Worm (Caenorhabditis elegans) whole organism, early embryonic: ENCODE measurements around the gene mks-5.

Source experiments
- B0310.2 ChIP-seq: sonication (generic microtip); optimal IDR thresholded peaks from 2 replicates; lab custom pipeline; 2016; ENCODE audit warnings: mild to moderate bottlenecking, missing genetic modification characterization, missing compliant biosample characterization
- F13C5.2 ChIP-seq: sonication (generic microtip); optimal IDR thresholded peaks from 2 replicates; lab custom pipeline; 2017; ENCODE audit warnings: mild to moderate bottlenecking, missing genetic modification characterization, inconsistent platforms, missing compliant biosample characterization
- aly-1 ChIP-seq: sonication (generic microtip); optimal IDR thresholded peaks from 2 replicates; lab custom pipeline; 2016; ENCODE audit warnings: missing genetic modification characterization, missing compliant biosample characterization
- ama-1 ChIP-seq: fragments of 150-350 bp; optimal IDR thresholded peaks from 2 replicates; lab custom pipeline; 2014
- ceh-13 ChIP-seq: fragments of 200-800 bp; sonication (Bioruptor generic); optimal IDR thresholded peaks from 2 replicates; lab custom pipeline; 2018; ENCODE audit warnings: mild to moderate bottlenecking, missing genetic modification characterization, missing compliant biosample characterization
- ceh-36 ChIP-seq: sonication (generic microtip); optimal IDR thresholded peaks from 2 replicates; lab custom pipeline; 2016; ENCODE audit warnings: missing genetic modification characterization, inconsistent platforms, missing compliant biosample characterization
- ets-7 ChIP-seq: sonication (generic microtip); optimal IDR thresholded peaks from 2 replicates; lab custom pipeline; 2016; ENCODE audit warnings: missing genotype, missing genetic modification characterization, missing compliant biosample characterization
- flt-1 ChIP-seq: fragments of 200-800 bp; sonication (Bioruptor generic); IDR thresholded peaks from 2 replicates; pipeline ENCODE4 v1.3.6; 2022; ENCODE audit warnings: missing genetic modification characterization, missing compliant biosample characterization
- hmbx-1 ChIP-seq: sonication (generic microtip); optimal IDR thresholded peaks from 2 replicates; lab custom pipeline; 2016; ENCODE audit warnings: mild to moderate bottlenecking, missing genetic modification characterization, missing compliant biosample characterization
- hmg-4 ChIP-seq: fragments of 200-800 bp; sonication (Bioruptor generic); optimal IDR thresholded peaks from 2 replicates; lab custom pipeline; 2018; ENCODE audit warnings: mild to moderate bottlenecking, missing genetic modification characterization, missing compliant biosample characterization
- hnd-1 ChIP-seq: sonication (generic microtip); optimal IDR thresholded peaks from 2 replicates; lab custom pipeline; 2016; ENCODE audit warnings: missing genetic modification characterization, missing compliant biosample characterization
- pes-1 ChIP-seq: fragments of 200-800 bp; sonication (Bioruptor generic); IDR thresholded peaks from 2 replicates; pipeline ENCODE4 v1.3.6; 2022; ENCODE audit warnings: missing genetic modification reagents, missing genetic modification characterization, missing compliant biosample characterization
- scrt-1 ChIP-seq: fragments of 200-800 bp; sonication (Bioruptor generic); IDR thresholded peaks from 2 replicates; pipeline ENCODE4 v1.3.6; 2022; ENCODE audit warnings: missing genetic modification characterization, missing compliant biosample characterization
- sea-1 ChIP-seq: fragments of 200-800 bp; sonication (Bioruptor generic); conservative IDR thresholded peaks from 2 replicates; pipeline ENCODE4 v1.3.6; 2022; ENCODE audit warnings: missing genetic modification characterization, missing compliant biosample characterization
- tbx-11 ChIP-seq: fragments of 200-800 bp; sonication (Bioruptor generic); IDR thresholded peaks from 2 replicates; pipeline ENCODE4 v1.3.6; 2022; ENCODE audit warnings: missing genetic modification characterization, missing compliant biosample characterization
- tbx-37 ChIP-seq: fragments of 200-800 bp; sonication (Bioruptor generic); conservative IDR thresholded peaks from 2 replicates; pipeline ENCODE4 v1.3.6; 2022; ENCODE audit warnings: missing genetic modification reagents, missing genetic modification characterization, missing compliant biosample characterization
- tra-4 ChIP-seq: sonication (generic microtip); optimal IDR thresholded peaks from 2 replicates; lab custom pipeline; 2017; ENCODE audit warnings: missing genetic modification characterization, missing compliant biosample characterization

The mks-5 gene

DNA sequence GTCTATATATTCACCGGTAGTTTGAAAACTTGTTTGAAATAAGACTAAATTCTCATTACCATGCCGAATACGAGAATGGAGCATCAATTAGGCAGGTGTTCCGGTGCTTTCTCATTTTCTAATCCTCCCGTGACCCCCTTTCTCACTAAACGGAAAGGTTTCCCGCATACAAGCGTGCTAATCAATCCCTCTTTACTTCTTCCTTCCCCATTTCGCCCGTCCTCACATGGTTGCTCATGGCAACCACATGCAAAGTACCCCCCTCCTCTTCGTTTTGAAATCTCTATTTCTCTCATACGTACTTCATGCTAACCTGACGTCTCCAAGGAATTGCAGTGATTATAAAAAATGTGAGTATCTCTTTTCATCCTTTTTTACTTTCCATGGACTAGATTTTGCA lies at the start of gene mks-5:
Gene mks-5 (plus strand): TSS at position 301 of the 400 bp plus-strand sequence.
- TF ChIP-seq ceh-13: no peak
- TF ChIP-seq scrt-1 (GFP tag; lab: Robert Waterston, UW): no peak
- no peak for TF ChIP-seq F13C5.2 (tag; lab: Kevin White, UChicago)
- TF ChIP-seq hmg-4 (GFP tag; lab: Kevin White, UChicago): no peak
- TF ChIP-seq hmbx-1 (tag; lab: Kevin White, UChicago): no peak

- TF ChIP-seq sea-1 (GFP tag; lab: Robert Waterston, UW) (no peak), hmbx-1 (tag; lab: Kevin White, UChicago) (no peak), pes-1 (GFP tag; lab: Robert Waterston, UW) (no peak), hmg-4 (GFP tag; lab: Kevin White, UChicago) (no peak), ama-1 (lab: Kevin White, UChicago) (no peak), ceh-13 (no peak), aly-1 (tag; lab: Kevin White, UChicago) (no peak), F13C5.2 (tag; lab: Kevin White, UChicago) (no peak), tbx-37 (GFP tag; lab: Robert Waterston, UW) (no peak), hnd-1 (tag; lab: Kevin White, UChicago) (no peak), B0310.2 (no peak), ets-7 (tag; lab: Kevin White, UChicago) (no peak), scrt-1 (GFP tag; lab: Robert Waterston, UW) (no peak), flt-1 (GFP tag; lab: Robert Waterston, UW) (no peak), ceh-36 (tag; lab: Kevin White, UChicago) (no peak), tbx-11 (GFP tag; lab: Robert Waterston, UW) (no peak), tra-4 (tag; lab: Kevin White, UChicago) (no peak)
Measured at ce11 chrII:10675302-10675701, 44.7 kb upstream of the mks-5 start, which contains the start of gene ptb-1. Gene ptb-1, plus strand, starts transcription at chrII:10675602.

- TF ChIP-seq ceh-13 (no peak), tra-4 (tag; lab: Kevin White, UChicago) (no peak), scrt-1 (GFP tag; lab: Robert Waterston, UW) (no peak), hmbx-1 (tag; lab: Kevin White, UChicago) (no peak), flt-1 (GFP tag; lab: Robert Waterston, UW) (no peak), ama-1 (lab: Kevin White, UChicago) (no peak), pes-1 (GFP tag; lab: Robert Waterston, UW) (no peak), tbx-37 (GFP tag; lab: Robert Waterston, UW) (no peak), F13C5.2 (tag; lab: Kevin White, UChicago) (no peak), hnd-1 (tag; lab: Kevin White, UChicago) (no peak), hmg-4 (GFP tag; lab: Kevin White, UChicago) (no peak), ets-7 (tag; lab: Kevin White, UChicago) (no peak)
Measured at ce11 chrII:10680130-10680529, 39.9 kb upstream of the mks-5 start.

ce11 chrII:10680614-10681013 lies 39.4 kb upstream of the mks-5 start:
- TF ChIP-seq hmg-4 (GFP tag; lab: Kevin White, UChicago) (no peak), aly-1 (tag; lab: Kevin White, UChicago) (no peak), ets-7 (tag; lab: Kevin White, UChicago) (no peak), B0310.2 (no peak), F13C5.2 (tag; lab: Kevin White, UChicago) (no peak)

ce11 chrII:10684954-10685353 lies 35.1 kb upstream of the mks-5 start:
- no peak for TF ChIP-seq hmg-4 (GFP tag; lab: Kevin White, UChicago)

- TF ChIP-seq ceh-36 (tag; lab: Kevin White, UChicago): no peak
Measured at ce11 chrII:10693655-10694054, 26.4 kb upstream of the mks-5 start, which contains the start of gene gbh-1. Gene gbh-1, minus strand, starts transcription at chrII:10693803.

ce11 chrII:10694713-10695112 lies 25.3 kb upstream of the mks-5 start, which contains the start of gene lgc-57:
Gene lgc-57, plus strand, starts transcription at chrII:10695013.
- TF ChIP-seq tbx-11 (GFP tag; lab: Robert Waterston, UW): no peak
- no peak for TF ChIP-seq hnd-1 (tag; lab: Kevin White, UChicago)
- TF ChIP-seq tbx-37 (GFP tag; lab: Robert Waterston, UW): no peak
- no peak for TF ChIP-seq F13C5.2 (tag; lab: Kevin White, UChicago)
- TF ChIP-seq aly-1 (tag; lab: Kevin White, UChicago): no peak

DNA sequence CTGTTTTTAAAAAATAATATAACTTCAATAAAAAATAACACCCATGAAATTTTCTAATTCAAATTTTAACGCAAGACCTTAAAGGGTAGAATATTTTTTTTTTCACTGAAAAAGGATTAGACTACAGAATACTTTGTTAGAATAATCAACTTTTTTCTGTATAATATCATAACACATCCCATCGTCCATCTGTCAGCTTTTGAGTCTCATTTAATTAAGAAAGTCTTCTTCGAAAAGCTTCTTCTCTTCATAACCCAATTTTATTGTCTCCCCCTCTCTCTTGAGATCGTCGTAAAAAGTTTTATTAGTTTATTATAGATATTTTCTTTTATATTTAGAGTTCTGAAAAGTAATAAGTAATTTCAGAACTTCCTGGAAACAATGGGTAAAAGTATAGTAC lies 24.0 kb upstream of the mks-5 start:
- no peak for TF ChIP-seq F13C5.2 (tag; lab: Kevin White, UChicago)
- TF ChIP-seq B0310.2: no peak
- no peak for TF ChIP-seq hnd-1 (tag; lab: Kevin White, UChicago)
- TF ChIP-seq ets-7 (tag; lab: Kevin White, UChicago): no peak
- no peak for TF ChIP-seq ceh-13
- TF ChIP-seq tbx-11 (GFP tag; lab: Robert Waterston, UW): no peak
- TF ChIP-seq hmg-4 (GFP tag; lab: Kevin White, UChicago): no peak
- no peak for TF ChIP-seq flt-1 (GFP tag; lab: Robert Waterston, UW)
- TF ChIP-seq tbx-37 (GFP tag; lab: Robert Waterston, UW): no peak
- no peak for TF ChIP-seq pes-1 (GFP tag; lab: Robert Waterston, UW)
- TF ChIP-seq ama-1 (lab: Kevin White, UChicago): no peak
- no peak for TF ChIP-seq scrt-1 (GFP tag; lab: Robert Waterston, UW)
- TF ChIP-seq tra-4 (tag; lab: Kevin White, UChicago): no peak
- no peak for TF ChIP-seq hmbx-1 (tag; lab: Kevin White, UChicago)
- TF ChIP-seq sea-1 (GFP tag; lab: Robert Waterston, UW): no peak
- TF ChIP-seq ceh-36 (tag; lab: Kevin White, UChicago): no peak
- TF ChIP-seq aly-1 (tag; lab: Kevin White, UChicago): no peak
